Worm (Caenorhabditis elegans): Measurements from ENCODE around the gene F27D9.13.

DNA sequence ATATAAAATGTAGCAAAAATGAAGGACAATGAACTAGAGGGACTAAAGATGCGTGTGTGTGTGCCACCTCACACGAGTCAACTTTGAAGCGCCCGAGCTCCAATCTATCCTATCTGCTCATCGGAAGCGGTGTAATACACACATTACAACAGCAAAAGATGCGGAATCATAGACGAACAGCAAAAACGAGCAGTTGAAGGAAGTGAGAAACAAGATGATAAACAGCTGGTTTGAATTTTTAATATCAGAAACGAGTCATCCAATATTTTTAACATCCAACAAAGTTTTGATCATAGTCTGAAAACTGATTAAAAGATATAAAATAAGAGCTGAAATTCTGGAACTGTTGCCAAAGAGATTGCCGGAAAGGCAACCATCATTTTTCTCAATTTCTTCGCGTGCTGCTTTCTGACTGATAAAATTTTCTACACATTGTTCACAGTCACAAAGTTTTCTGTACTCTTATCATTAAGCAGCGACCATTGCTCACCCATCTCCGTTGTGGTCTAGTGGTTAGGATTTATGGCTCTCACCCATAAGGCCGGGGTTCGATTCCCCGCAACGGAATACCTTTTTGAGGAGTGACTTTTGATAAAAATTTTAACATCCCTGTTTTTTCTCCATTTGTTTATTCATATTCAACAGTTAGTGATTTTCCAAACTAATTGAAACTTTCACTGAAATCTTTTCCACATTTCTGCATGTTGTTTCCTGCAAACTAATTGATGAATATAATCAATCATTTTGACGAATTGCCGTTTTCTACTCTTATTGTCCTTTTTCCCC, 13.5 kb upstream of the F27D9.13 start, which contains the start of gene stn-2:
- TF ChIP-seq lsy-2 (tag; optimal IDR thresholded peaks at IDR 0.05), result no peak
- no peak for TF ChIP-seq snpc-4 (tag; optimal IDR thresholded peaks at IDR 0.05)
- no peak for TF ChIP-seq F13H6.1 (tag; optimal IDR thresholded peaks at IDR 0.05)
- no peak for TF ChIP-seq unc-62 (GFP tag; optimal IDR thresholded peaks at IDR 0.05)
- no peak for TF ChIP-seq sma-3 (GFP tag; optimal IDR thresholded peaks at IDR 0.05)
- no peak for TF ChIP-seq ztf-11 (tag; optimal IDR thresholded peaks at IDR 0.05)
- TF ChIP-seq lin-13 (GFP tag; optimal IDR thresholded peaks at IDR 0.05), result no peak
- TF ChIP-seq nhr-6 (tag; optimal IDR thresholded peaks at IDR 0.05), result no peak
- no peak for TF ChIP-seq ceh-82 (tag; optimal IDR thresholded peaks at IDR 0.05)
- no peak for TF ChIP-seq elt-1 (tag; optimal IDR thresholded peaks at IDR 0.05)
- TF ChIP-seq nhr-11 (tag; optimal IDR thresholded peaks at IDR 0.05), result no peak
- TF ChIP-seq nhr-10 (tag; optimal IDR thresholded peaks at IDR 0.05), result no peak
- TF ChIP-seq ama-1 (optimal IDR thresholded peaks at IDR 0.05), result no peak
